Fruit fly (Drosophila melanogaster): ENCODE measurements around the gene Serinc.

Serinc gene

DNA sequence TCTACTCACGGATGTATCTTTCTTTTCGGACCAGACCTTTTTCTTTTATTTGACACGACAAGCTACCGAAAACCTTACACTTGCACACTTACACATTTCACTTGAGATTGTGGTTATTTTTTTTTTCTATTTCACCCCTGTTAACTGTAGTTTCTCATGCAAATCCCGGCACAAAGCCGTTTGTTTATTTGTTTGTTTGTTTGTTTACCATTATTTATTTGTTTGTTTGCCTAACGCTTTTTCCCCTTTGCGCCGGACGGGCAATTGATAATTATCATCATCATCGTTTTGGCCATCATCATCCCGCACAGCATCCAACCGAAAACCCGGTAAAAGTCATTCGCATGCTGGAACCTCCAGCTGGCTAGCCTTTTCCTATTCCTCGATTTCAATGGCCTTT lies 18.5 kb downstream of the Serinc start (continued):
- TF ChIP-seq Sox100B (GFP tag; optimal IDR thresholded peaks at IDR 0.05), result peak; percentile 8

DNA sequence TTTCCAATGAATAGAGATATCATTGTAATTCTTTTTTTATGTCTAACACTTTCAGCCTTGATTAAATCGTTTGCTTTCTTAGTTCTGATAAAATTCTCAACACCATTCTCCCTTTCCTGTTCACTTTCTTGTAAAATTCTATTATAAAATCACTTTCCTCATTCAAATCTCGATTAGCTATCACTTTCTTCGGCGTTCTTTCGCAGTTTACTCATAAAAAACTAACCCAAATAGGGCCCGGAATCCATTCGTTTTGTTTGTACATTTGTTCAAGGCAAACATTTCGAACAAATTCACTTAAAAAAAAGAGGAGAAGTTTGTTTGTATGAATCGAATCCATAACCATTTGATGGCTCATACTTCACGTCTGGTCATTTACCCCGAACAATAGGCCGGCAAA lies 21.0 kb downstream of the Serinc start:
- TF ChIP-seq kni (GFP tag; optimal IDR thresholded peaks at IDR 0.05), result peak; percentile 23
- TF ChIP-seq C15 (GFP tag; IDR thresholded peaks at IDR 0.05), result no peak
- no peak for TF ChIP-seq NC2α (GFP tag; optimal IDR thresholded peaks at IDR 0.05)
- no peak for TF ChIP-seq chif (GFP tag; optimal IDR thresholded peaks at IDR 0.05)
- TF ChIP-seq CG18619 (GFP tag; optimal IDR thresholded peaks at IDR 0.05), result no peak
- TF ChIP-seq sens (GFP tag), result peak; percentile 21
- TF ChIP-seq z (GFP tag; IDR thresholded peaks at IDR 0.05), result no peak
- peak; percentile 3 for TF ChIP-seq CG6813 (GFP tag; optimal IDR thresholded peaks at IDR 0.05)
- peak; percentile 5 for TF ChIP-seq CG33557 (GFP tag; optimal IDR thresholded peaks at IDR 0.05)
- TF ChIP-seq Blimp-1 (GFP tag; optimal IDR thresholded peaks at IDR 0.05), result peak; percentile 91
- peak; percentile 6 for TF ChIP-seq gem (tag; optimal IDR thresholded peaks at IDR 0.05)
- TF ChIP-seq bsh (GFP tag; optimal IDR thresholded peaks at IDR 0.05), result peak in 1 of 2 experiments; percentile 7

DNA sequence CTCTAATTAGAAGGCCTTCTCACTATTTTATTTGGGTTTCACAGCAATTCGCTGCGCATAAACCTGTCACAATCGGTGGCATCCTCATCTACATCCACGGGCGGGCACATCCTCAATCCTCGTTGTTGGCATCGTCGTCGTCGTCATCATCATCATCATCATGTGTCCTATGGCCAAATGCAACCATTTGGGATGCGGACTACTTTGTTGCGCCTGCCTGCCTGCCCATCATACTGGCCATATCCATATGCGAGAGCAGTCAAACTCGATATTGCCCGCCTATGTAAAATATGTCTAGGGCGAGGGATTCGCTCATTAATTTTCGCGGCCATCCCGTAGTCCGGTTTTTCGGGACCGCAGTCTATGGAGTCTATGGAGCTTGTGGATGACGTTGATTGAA lies 24.7 kb downstream of the Serinc start:
- TF ChIP-seq sd (tag; optimal IDR thresholded peaks at IDR 0.05) (no peak), CG3163 (GFP tag; optimal IDR thresholded peaks at IDR 0.05) (no peak), CG9797 (GFP tag; optimal IDR thresholded peaks at IDR 0.05) (no peak), stwl (tag; optimal IDR thresholded peaks at IDR 0.05) (no peak), CG4707 (GFP tag; optimal IDR thresholded peaks at IDR 0.05) (no peak), dati (GFP tag; IDR thresholded peaks at IDR 0.05) (no peak), CG7839 (tag; optimal IDR thresholded peaks at IDR 0.05) (no peak), CG3407 (GFP tag; optimal IDR thresholded peaks at IDR 0.05) (no peak), Scr (GFP tag; IDR thresholded peaks at IDR 0.05; ENCODE audit: partially characterized antibody) (no peak), CG3065 (GFP tag; optimal IDR thresholded peaks at IDR 0.05) (no peak), inv (GFP tag; IDR thresholded peaks at IDR 0.05; ENCODE audit: partially characterized antibody) (no peak), al (GFP tag; IDR thresholded peaks at IDR 0.05) (no peak), Tbp (GFP tag; optimal IDR thresholded peaks at IDR 0.05) (no peak), nom (GFP tag; optimal IDR thresholded peaks at IDR 0.05) (no peak), CG18476 (GFP tag; optimal IDR thresholded peaks at IDR 0.05) (no peak), ro (GFP tag; IDR thresholded peaks at IDR 0.05) (no peak), CG17359 (tag; optimal IDR thresholded peaks at IDR 0.05) (no peak)

DNA sequence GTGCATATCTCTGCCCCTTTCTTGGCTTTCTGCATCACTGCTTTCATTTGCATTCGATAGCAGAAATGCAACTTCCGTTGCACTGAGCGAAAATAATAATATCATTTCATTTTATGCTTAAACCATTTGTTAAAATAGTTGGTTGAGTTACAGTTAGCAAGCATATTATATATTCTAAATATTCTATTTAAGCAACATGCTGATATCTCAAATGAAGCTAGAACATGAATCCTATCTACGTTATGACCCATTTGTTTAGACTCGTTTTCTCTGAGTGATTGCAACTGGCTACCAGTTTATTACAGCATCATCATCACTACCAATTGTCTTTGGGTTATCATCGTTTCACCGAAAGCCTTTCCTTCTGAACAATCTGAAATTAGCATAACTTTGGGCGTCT lies 30.1 kb downstream of the Serinc start:
- TF ChIP-seq Gug (GFP tag; IDR thresholded peaks at IDR 0.05) (no peak), ATbp (GFP tag; optimal IDR thresholded peaks at IDR 0.05) (peak; percentile 8), CG3847 (GFP tag; IDR thresholded peaks at IDR 0.05) (no peak), sens (GFP tag) (peak; percentile 23), CG6683 (GFP tag; optimal IDR thresholded peaks at IDR 0.05) (no peak), CG4282 (GFP tag; optimal IDR thresholded peaks at IDR 0.05) (no peak), Mes4 (GFP tag; optimal IDR thresholded peaks at IDR 0.05) (no peak), CG1832 (GFP tag; optimal IDR thresholded peaks at IDR 0.05) (no peak), CG6272 (GFP tag; IDR thresholded peaks at IDR 0.05) (no peak), CG6813 (GFP tag; optimal IDR thresholded peaks at IDR 0.05) (no peak), TFAM (GFP tag; optimal IDR thresholded peaks at IDR 0.05) (no peak), dpn (GFP tag; optimal IDR thresholded peaks at IDR 0.05) (no peak), Max (GFP tag; optimal IDR thresholded peaks at IDR 0.05) (no peak), CoRest (tag; optimal IDR thresholded peaks at IDR 0.05) (no peak), ftz-f1 (GFP tag; optimal IDR thresholded peaks at IDR 0.05) (no peak), Bgb (GFP tag; IDR thresholded peaks at IDR 0.05; ENCODE audit: partially characterized antibody) (no peak), ci (GFP tag; IDR thresholded peaks at IDR 0.05) (0 out of 3 replicates have a peak, but pooled peaks have one; percentile 25), CG14050 (GFP tag; IDR thresholded peaks at IDR 0.05) (no peak), Asciz (GFP tag; optimal IDR thresholded peaks at IDR 0.05) (peak; percentile 27), CG3726 (GFP tag; IDR thresholded peaks at IDR 0.05) (no peak)

Measured in whole organism, embryonic.